Fruit fly (Drosophila melanogaster): ENCODE measurements around the gene CG13895.
A peak's percentile ranks its signal among the peaks of the same experiment; 100 is the strongest.

The CG13895 gene

DNA sequence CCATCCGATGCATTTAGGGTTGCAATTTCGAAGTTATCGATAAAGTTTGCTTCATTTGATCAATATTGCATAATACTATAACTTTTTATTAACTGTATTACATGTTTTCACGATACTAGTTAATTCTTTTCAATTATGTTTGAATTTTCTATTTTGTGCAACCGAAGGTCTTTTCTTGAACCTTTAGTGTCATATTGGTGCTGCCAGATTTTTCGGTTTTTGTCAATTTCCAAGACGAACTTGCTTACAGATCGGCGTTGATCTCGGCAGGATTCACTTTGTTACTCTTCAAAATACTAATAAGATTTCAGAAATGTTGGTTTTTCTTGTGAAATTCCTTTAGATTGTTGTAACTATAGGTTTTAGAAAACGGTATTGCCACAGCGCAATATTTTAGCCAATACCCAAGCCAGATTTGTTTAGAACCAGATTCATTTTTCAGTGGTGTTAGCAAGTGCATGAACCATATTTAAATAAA, 2.4 kb upstream of the CG13895 start, which contains the start of gene CkIIalpha-i3 (continued):
- peak; percentile 34 for TF ChIP-seq gfzf (GFP tag; optimal IDR thresholded peaks at IDR 0.05)
- peak; percentile 0 for TF ChIP-seq Med (GFP tag)
- TF ChIP-seq salm (tag; optimal IDR thresholded peaks at IDR 0.05) = no peak
- no peak for TF ChIP-seq Dll (GFP tag; IDR thresholded peaks at IDR 0.05; ENCODE audit: partially characterized antibody)
- no peak for TF ChIP-seq CHES-1-like (GFP tag; optimal IDR thresholded peaks at IDR 0.05)
- peak; percentile 56 for TF ChIP-seq trem (tag; optimal IDR thresholded peaks at IDR 0.05)
- 0 out of 2 replicates have a peak, but pooled peaks have one; percentile 5 for TF ChIP-seq E2f2 (GFP tag; IDR thresholded peaks at IDR 0.05)
- no peak for TF ChIP-seq NFAT (GFP tag; IDR thresholded peaks at IDR 0.05)
- peak; percentile 47 for TF ChIP-seq Dref (GFP tag; IDR thresholded peaks at IDR 0.05)
- TF ChIP-seq CG2202 (tag; optimal IDR thresholded peaks at IDR 0.05) = no peak
- no peak for TF ChIP-seq shn (GFP tag; optimal IDR thresholded peaks at IDR 0.05)

dm6 chr3L:709882-710281, 1.9 kb upstream of the CG13895 start:
- TF ChIP-seq Elba2 (GFP tag; optimal IDR thresholded peaks at IDR 0.05) = peak; percentile 71
- 0 out of 2 replicates have a peak, but pooled peaks have one; percentile 3 for TF ChIP-seq E2f2 (GFP tag; IDR thresholded peaks at IDR 0.05)
- TF ChIP-seq CG8290 (GFP tag; optimal IDR thresholded peaks at IDR 0.05) = no peak
- TF ChIP-seq CG8290 (tag; optimal IDR thresholded peaks at IDR 0.05) = peak in 1 of 2 experiments; percentile 57
- TF ChIP-seq dysf (GFP tag; IDR thresholded peaks at IDR 0.05) = 0 out of 3 replicates have a peak, but pooled peaks have one; percentile 9
- 0 out of 3 replicates have a peak, but pooled peaks have one; percentile 6 for TF ChIP-seq ci (GFP tag; IDR thresholded peaks at IDR 0.05)
- TF ChIP-seq caup (GFP tag; optimal IDR thresholded peaks at IDR 0.05; ENCODE audit: severe bottlenecking) = no peak
- TF ChIP-seq sc (optimal IDR thresholded peaks at IDR 0.05) = no peak
- no peak for TF ChIP-seq sc (GFP tag; optimal IDR thresholded peaks at IDR 0.05)
- TF ChIP-seq HLH4C (GFP tag; IDR thresholded peaks at IDR 0.05; ENCODE audit: partially characterized antibody) = 0 out of 3 replicates have a peak, but pooled peaks have one; percentile 10
- TF ChIP-seq Med (GFP tag) = peak; percentile 57
- no peak for TF ChIP-seq Stat92E (GFP tag; optimal IDR thresholded peaks at IDR 0.05)
- no peak for TF ChIP-seq lab (GFP tag; optimal IDR thresholded peaks at IDR 0.05)

dm6 chr3L:704661-705543, 3.1 kb downstream of the CG13895 start:
- no peak for TF ChIP-seq pan (optimal IDR thresholded peaks at IDR 0.05)
- TF ChIP-seq pan (GFP tag; optimal IDR thresholded peaks at IDR 0.05 in 1 of 2, IDR thresholded peaks at IDR 0.05 in 1 of 2) = peak in 1 of 2 experiments; percentile 62
- no peak for TF ChIP-seq CG8765 (GFP tag; IDR thresholded peaks at IDR 0.05)
- no peak for TF ChIP-seq CrebB (tag; optimal IDR thresholded peaks at IDR 0.05)
- TF ChIP-seq unpg (GFP tag; optimal IDR thresholded peaks at IDR 0.05) = peak; percentile 36
- TF ChIP-seq CHES-1-like (GFP tag; optimal IDR thresholded peaks at IDR 0.05) = no peak
- no peak for TF ChIP-seq CG7928 (GFP tag; optimal IDR thresholded peaks at IDR 0.05)
- TF ChIP-seq CG12942 (GFP tag; optimal IDR thresholded peaks at IDR 0.05) = no peak
- TF ChIP-seq nerfin-2 (GFP tag; IDR thresholded peaks at IDR 0.05; ENCODE audit: partially characterized antibody) = no peak
- TF ChIP-seq Antp (GFP tag; optimal IDR thresholded peaks at IDR 0.05) = no peak
- no peak for TF ChIP-seq CG17568 (GFP tag; optimal IDR thresholded peaks at IDR 0.05)
- 0 out of 2 replicates have a peak, but pooled peaks have one; percentile 22 for TF ChIP-seq wor (GFP tag; IDR thresholded peaks at IDR 0.05)
- TF ChIP-seq aop (GFP tag; IDR thresholded peaks at IDR 0.05) = no peak
- TF ChIP-seq nerfin-1 (tag; optimal IDR thresholded peaks at IDR 0.05) = no peak
- TF ChIP-seq gro (GFP tag; optimal IDR thresholded peaks at IDR 0.05) = no peak
- TF ChIP-seq Hey (tag; optimal IDR thresholded peaks at IDR 0.05) = no peak
- TF ChIP-seq ase (GFP tag; IDR thresholded peaks at IDR 0.05) = peak; percentile 61; the same call in 1 of the 3 replicates
- TF ChIP-seq CG9876 (GFP tag; optimal IDR thresholded peaks at IDR 0.05) = no peak
- no peak for TF ChIP-seq CG6854 (GFP tag; optimal IDR thresholded peaks at IDR 0.05)
- TF ChIP-seq CG13123 (GFP tag; optimal IDR thresholded peaks at IDR 0.05) = no peak
- no peak for TF ChIP-seq kah (GFP tag; optimal IDR thresholded peaks at IDR 0.05)
- TF ChIP-seq CG7556 (GFP tag; optimal IDR thresholded peaks at IDR 0.05) = peak; percentile 11
- TF ChIP-seq CG11504 (tag; optimal IDR thresholded peaks at IDR 0.05) = peak; percentile 44
- peak; percentile 12 for TF ChIP-seq Fer3 (tag; optimal IDR thresholded peaks at IDR 0.05)
- peak; percentile 3 for TF ChIP-seq Fer1 (GFP tag; optimal IDR thresholded peaks at IDR 0.05)

All from whole organism, embryonic.